Worm (Caenorhabditis elegans): Measurements from ENCODE around the gene rps-30.
A peak's percentile ranks its signal among the peaks of the same experiment; 100 is the strongest.

rps-30 gene

DNA sequence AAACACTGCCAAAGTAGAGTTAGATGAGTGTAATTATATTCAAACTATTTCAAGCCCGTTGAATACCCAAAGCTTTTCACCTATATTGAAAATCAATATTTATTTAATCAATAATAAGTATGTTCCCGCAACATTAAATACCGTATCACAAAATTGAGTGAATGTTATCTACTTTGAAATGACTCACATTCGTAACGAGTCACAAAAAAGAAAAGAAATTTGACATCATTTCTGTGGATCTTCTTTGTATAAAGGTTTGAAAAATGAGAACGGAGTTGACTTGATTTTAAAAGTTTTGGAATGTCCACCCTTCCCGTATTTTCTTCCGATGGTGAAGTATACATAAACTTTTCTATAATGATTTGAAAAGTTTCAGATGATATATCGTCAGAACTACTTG, 41.1 kb upstream of the rps-30 start, which contains the start of gene srr-10:
Gene srr-10, plus strand, starts transcription at position 301 of the 400 bp plus-strand sequence.
- no peak for TF ChIP-seq nhr-237 (tag; optimal IDR thresholded peaks at IDR 0.05)
- TF ChIP-seq lin-32 (GFP tag; optimal IDR thresholded peaks at IDR 0.05) = no peak

DNA sequence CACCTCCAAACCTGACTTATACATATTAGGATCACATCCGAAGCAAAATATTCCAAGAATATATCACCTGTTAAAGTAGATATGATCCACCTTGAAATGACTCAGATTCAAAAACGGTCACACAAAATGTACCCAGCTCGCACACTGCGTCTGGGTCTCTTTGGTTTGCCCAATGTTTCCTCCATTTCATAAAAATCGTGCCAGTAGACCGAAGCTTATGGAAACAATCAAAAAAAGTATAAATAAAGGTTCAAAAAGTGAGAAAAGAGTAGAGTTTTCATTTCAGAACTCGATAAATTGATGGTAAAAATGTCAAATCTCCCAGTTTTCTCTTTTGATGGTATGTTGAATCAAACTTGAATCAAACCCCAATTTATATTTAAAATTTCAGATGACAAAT, 38.7 kb upstream of the rps-30 start, which contains the start of gene srr-9:
Gene srr-9, plus strand, starts transcription at position 301 of the 400 bp plus-strand sequence.
- TF ChIP-seq hlh-1 (tag; optimal IDR thresholded peaks at IDR 0.05) (no peak), lin-32 (GFP tag; optimal IDR thresholded peaks at IDR 0.05) (no peak), snpc-4 (tag; optimal IDR thresholded peaks at IDR 0.05) (no peak), ceh-43 (GFP tag; optimal IDR thresholded peaks at IDR 0.05) (no peak), mls-2 (tag; optimal IDR thresholded peaks at IDR 0.05) (no peak), blmp-1 (tag; optimal IDR thresholded peaks at IDR 0.05) (no peak), drap-1 (GFP tag; optimal IDR thresholded peaks at IDR 0.05) (no peak), unc-120 (tag; optimal IDR thresholded peaks at IDR 0.05; ENCODE audit: poor library complexity, severe bottlenecking) (no peak), sem-2 (GFP tag; optimal IDR thresholded peaks at IDR 0.05) (no peak), unc-62 (GFP tag; optimal IDR thresholded peaks at IDR 0.05) (no peak), ceh-39 (tag; optimal IDR thresholded peaks at IDR 0.05) (no peak), lsy-2 (tag; optimal IDR thresholded peaks at IDR 0.05) (no peak), ham-2 (GFP tag; optimal IDR thresholded peaks at IDR 0.05) (no peak)

DNA sequence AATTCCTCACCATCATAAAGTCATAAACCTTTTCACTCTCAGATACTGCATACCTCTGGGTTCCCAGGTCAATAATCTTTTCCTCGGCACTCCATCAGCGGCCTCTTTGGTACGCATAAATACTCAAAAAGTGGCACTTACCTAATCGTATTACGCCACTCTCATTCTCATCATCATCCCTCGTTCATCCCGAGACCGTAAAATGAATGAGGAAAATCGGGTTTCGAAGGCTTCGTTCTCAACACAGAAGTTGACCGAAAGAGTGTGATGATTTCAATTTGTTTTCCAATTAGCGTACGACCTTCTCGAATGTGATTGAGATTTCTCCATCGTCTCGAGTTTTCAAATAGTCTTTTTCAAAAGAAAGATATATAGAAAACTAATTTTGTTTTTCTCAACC, 36.4 kb upstream of the rps-30 start:
- TF ChIP-seq mab-5 (tag; optimal IDR thresholded peaks at IDR 0.05) = no peak
- no peak for TF ChIP-seq zip-8 (tag; optimal IDR thresholded peaks at IDR 0.05)
- no peak for TF ChIP-seq unc-120 (tag; optimal IDR thresholded peaks at IDR 0.05; ENCODE audit: poor library complexity, severe bottlenecking)
- TF ChIP-seq ces-1 (GFP tag; optimal IDR thresholded peaks at IDR 0.05) = peak; percentile 9
- TF ChIP-seq nhr-2 (tag; optimal IDR thresholded peaks at IDR 0.05) = peak; percentile 25
- no peak for TF ChIP-seq mls-2 (tag; optimal IDR thresholded peaks at IDR 0.05)
- no peak for TF ChIP-seq blmp-1 (tag; optimal IDR thresholded peaks at IDR 0.05)
- TF ChIP-seq nhr-237 (tag; optimal IDR thresholded peaks at IDR 0.05) = no peak
- no peak for TF ChIP-seq lin-13 (tag; optimal IDR thresholded peaks at IDR 0.05)

DNA sequence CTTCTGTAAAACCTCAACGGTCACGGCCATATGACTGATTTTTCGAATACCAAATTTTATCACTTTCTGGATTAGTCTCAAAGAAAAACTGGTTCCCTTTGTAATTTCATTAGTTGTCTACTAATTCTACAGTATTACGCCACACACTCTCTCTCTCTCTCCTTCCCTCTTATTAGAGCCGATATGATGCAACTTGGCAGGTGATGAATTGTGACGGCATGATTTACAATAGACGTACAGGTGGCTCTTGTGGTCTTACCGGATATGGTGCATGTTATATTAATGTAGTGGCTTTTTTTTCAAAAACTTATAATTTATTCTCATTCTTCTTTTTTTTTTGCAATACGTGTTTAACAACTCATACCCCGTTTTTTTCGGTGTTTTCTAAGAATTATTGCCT, 34.5 kb upstream of the rps-30 start:
- TF ChIP-seq unc-39 (tag; optimal IDR thresholded peaks at IDR 0.05) (no peak), nhr-2 (tag; optimal IDR thresholded peaks at IDR 0.05) (peak; percentile 100), zip-8 (tag; optimal IDR thresholded peaks at IDR 0.05) (peak; percentile 77), unc-62 (GFP tag; optimal IDR thresholded peaks at IDR 0.05) (peak; percentile 55), ceh-39 (tag; optimal IDR thresholded peaks at IDR 0.05) (no peak)

DNA sequence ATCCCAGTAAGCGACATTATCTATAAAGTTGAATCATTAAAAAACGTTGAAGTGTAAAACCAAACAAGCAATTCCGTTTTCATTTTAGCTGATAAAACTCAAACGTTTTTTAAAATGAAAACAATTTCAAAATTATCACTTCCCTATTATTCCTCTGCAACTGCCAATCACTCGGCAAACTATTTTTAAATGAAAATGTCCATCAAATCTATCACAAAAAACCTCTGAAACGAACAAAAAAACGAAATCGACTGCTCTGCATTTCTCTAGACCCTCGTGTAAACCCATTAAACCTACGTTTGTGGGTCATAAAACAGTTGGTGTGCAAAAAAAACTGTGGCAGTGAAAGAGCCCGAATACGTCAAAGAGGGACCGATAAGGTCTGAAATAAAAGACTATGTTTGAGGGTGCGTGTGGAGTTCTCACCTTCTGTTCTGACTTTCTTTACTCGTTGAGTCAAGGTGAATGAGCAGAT, 33.9 kb upstream of the rps-30 start, which contains the start of gene fbxl-5:
Gene fbxl-5, plus strand, starts transcription at position 425 of the 475 bp plus-strand sequence.
- TF ChIP-seq nhr-28 (tag; optimal IDR thresholded peaks at IDR 0.05) = no peak

DNA sequence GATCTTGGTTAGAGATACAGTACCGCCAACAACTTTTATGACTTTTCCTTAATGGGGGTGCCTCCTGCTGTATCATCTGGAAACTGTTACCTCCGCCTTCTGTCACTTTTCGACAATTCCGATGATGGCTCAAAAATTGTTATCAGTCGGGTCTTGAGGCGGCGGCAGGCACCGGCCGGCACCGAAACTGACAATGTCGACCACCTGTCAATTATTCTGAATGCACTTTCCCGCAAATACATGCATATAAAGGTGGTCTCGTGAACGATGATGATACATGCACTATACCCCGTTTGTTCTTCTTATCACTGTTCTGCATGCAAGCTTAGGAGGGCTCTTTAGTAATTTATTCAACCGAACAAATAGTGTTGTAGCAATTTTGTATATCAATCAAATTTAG, 32.3 kb upstream of the rps-30 start:
- TF ChIP-seq tbx-8 (GFP tag; optimal IDR thresholded peaks at IDR 0.05) (no peak), blmp-1 (tag; optimal IDR thresholded peaks at IDR 0.05) (no peak), unc-62 (GFP tag; optimal IDR thresholded peaks at IDR 0.05) (no peak), ceh-39 (tag; optimal IDR thresholded peaks at IDR 0.05) (no peak), unc-39 (tag; optimal IDR thresholded peaks at IDR 0.05) (no peak), bed-3 (GFP tag; optimal IDR thresholded peaks at IDR 0.05) (no peak), nhr-76 (tag; optimal IDR thresholded peaks at IDR 0.05) (no peak), zip-8 (tag; optimal IDR thresholded peaks at IDR 0.05) (no peak), snpc-4 (tag; optimal IDR thresholded peaks at IDR 0.05) (no peak), ceh-43 (GFP tag; optimal IDR thresholded peaks at IDR 0.05) (no peak), cnd-1 (tag; optimal IDR thresholded peaks at IDR 0.05) (no peak), M03D4.4 (tag; optimal IDR thresholded peaks at IDR 0.05) (no peak), ceh-83 (GFP tag; optimal IDR thresholded peaks at IDR 0.05) (no peak), elt-1 (tag; optimal IDR thresholded peaks at IDR 0.05; ENCODE audit: borderline replicate concordance, insufficient read depth) (no peak)

DNA sequence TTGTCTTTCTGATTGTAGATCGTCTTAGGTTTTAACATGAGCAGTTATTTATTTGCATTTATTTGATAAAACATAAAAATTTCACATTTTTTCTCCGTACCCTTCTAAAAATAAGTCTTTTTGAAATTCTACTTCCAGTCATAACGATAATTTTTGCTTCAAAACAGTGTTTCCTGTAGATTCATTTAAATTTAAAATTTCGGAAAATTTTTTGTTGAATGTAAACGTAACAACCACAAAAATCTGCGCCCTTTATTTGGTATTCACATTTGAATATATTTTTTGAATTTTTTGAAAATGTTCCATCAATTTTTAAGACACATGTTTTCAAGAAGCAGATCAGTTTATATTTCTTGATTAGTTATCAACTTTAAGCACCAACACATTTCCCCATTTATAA, 31.0 kb upstream of the rps-30 start:
- TF ChIP-seq mab-5 (tag; optimal IDR thresholded peaks at IDR 0.05) (no peak), zip-8 (tag; optimal IDR thresholded peaks at IDR 0.05) (no peak), tbx-8 (GFP tag; optimal IDR thresholded peaks at IDR 0.05) (no peak), sptf-1 (tag; optimal IDR thresholded peaks at IDR 0.05) (no peak)

Measured in whole organism, mixed stage, embryonic.